Worm (Caenorhabditis elegans) whole organism, L3 larva: ENCODE results near the gene Y110A2AL.3.

Experiments used
- ZK546.5 ChIP-seq: sonication (generic microtip); optimal IDR thresholded peaks from 2 replicates; lab custom pipeline; 2017; ENCODE audit warnings: missing biosample characterization, missing genetic modification characterization
- aly-2 ChIP-seq: fragments of 150-350 bp; optimal IDR thresholded peaks from 2 replicates; lab custom pipeline; 2014; ENCODE audit warnings: missing biosample characterization, missing genetic modification characterization
- ama-1 ChIP-seq: fragments of 150-350 bp; optimal IDR thresholded peaks from 2 replicates; lab custom pipeline; 2018
- elt-3 ChIP-seq, 3 experiments: fragments of 150-350 bp in 1 of 3; sonication (generic microtip) in 2 of 3; optimal IDR thresholded peaks; 2 replicates in 2 of 3; 4 replicates in 1 of 3; lab custom pipeline; 2014 to 2017; ENCODE audit warnings: missing biosample characterization in 3 of 3, missing genetic modification characterization in 3 of 3
- nhr-28 ChIP-seq: fragments of 150-350 bp; optimal IDR thresholded peaks from 2 replicates; lab custom pipeline; 2014; ENCODE audit warnings: missing biosample characterization, missing genetic modification characterization
- nhr-77 ChIP-seq: fragments of 150-350 bp; optimal IDR thresholded peaks from 2 replicates; lab custom pipeline; 2014; ENCODE audit warnings: missing biosample characterization, missing genetic modification characterization
- pqm-1 ChIP-seq: fragments of 150-350 bp; optimal IDR thresholded peaks from 2 replicates; lab custom pipeline; 2017; ENCODE audit warnings: missing biosample characterization, missing genetic modification characterization, inconsistent platforms
- sea-2 ChIP-seq: fragments of 150-350 bp; sonication (generic microtip); optimal IDR thresholded peaks from 4 replicates; lab custom pipeline; 2014; ENCODE audit warnings: missing biosample characterization, missing genetic modification reagents, missing genetic modification characterization
- skn-1 ChIP-seq: fragments of 150-350 bp; optimal IDR thresholded peaks from 2 replicates; lab custom pipeline; 2014; ENCODE audit warnings: missing biosample characterization, missing genetic modification characterization
- unc-62 ChIP-seq: fragments of 150-350 bp; sonication (generic microtip); optimal IDR thresholded peaks from 4 replicates; lab custom pipeline; 2014; ENCODE audit warnings: missing biosample characterization, missing genetic modification reagents, missing genetic modification characterization
- ztf-4 ChIP-seq: fragments of 150-350 bp; optimal IDR thresholded peaks from 2 replicates; lab custom pipeline; 2014; ENCODE audit warnings: missing biosample characterization, missing genetic modification characterization

DNA sequence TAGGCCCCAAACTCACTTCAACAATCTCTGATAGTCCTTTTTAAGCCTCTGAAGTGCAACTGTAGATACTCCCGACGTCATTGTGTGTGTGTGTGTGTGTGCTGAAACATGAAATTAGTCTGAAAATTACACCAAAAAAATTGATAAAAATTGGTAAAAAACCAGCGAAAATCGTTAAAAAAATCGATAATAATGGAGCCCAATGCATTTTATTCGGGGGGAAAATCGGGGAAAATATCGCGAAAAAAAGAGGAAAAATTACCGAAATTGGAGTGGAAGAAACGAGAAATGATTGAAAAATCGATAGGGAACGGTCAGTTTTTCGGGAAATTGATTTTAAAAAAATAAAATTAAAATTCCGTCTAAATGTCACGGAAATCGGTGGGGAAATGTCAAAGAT lies 33.4 kb downstream of the Y110A2AL.3 start, which contains the start of gene ubc-26:
- no peak for TF ChIP-seq skn-1 (tag; lab: Kevin White, UChicago)
- TF ChIP-seq ztf-4 (tag; lab: Kevin White, UChicago): no peak
- TF ChIP-seq ama-1 (lab: Kevin White, UChicago): no peak
- no peak for TF ChIP-seq nhr-77
- TF ChIP-seq pqm-1 (tag; lab: Kevin White, UChicago): no peak
- TF ChIP-seq ZK546.5 (tag; lab: Kevin White, UChicago): no peak
- no peak for TF ChIP-seq aly-2 (tag; lab: Kevin White, UChicago)
- no peak for TF ChIP-seq unc-62 (GFP tag; lab: Kevin White, UChicago)
- no peak for TF ChIP-seq nhr-28 (tag; lab: Kevin White, UChicago)
- TF ChIP-seq sea-2: no peak
- no peak for TF ChIP-seq elt-3 (tag; optimal IDR thresholded peaks at IDR 0.05; lab: Kevin White, UChicago)
